Worm (Caenorhabditis elegans) whole organism, L4 larva: ENCODE measurements around the gene fbxb-114.

ENCODE experiments used
- D1046.2 ChIP-seq: fragments of 200-800 bp; sonication (Bioruptor generic); IDR thresholded peaks from 2 replicates; pipeline ENCODE4 v1.3.6; 2022; ENCODE audit warnings: missing genetic modification characterization, missing compliant biosample characterization
- F10B5.3 ChIP-seq: sonication (generic microtip); optimal IDR thresholded peaks from 2 replicates; lab custom pipeline; 2016; ENCODE audit warnings: mild to moderate bottlenecking, missing genetic modification characterization, missing compliant biosample characterization
- F26F4.8 ChIP-seq: fragments of 200-800 bp; sonication (Bioruptor generic); conservative IDR thresholded peaks from 2 replicates; pipeline ENCODE4 v1.3.6; 2022; ENCODE audit warnings: missing genetic modification characterization, missing compliant biosample characterization
- F49E8.2 ChIP-seq: sonication (generic microtip); optimal IDR thresholded peaks from 2 replicates; lab custom pipeline; 2016; ENCODE audit warnings: missing compliant biosample characterization, mild to moderate bottlenecking, missing genetic modification characterization, borderline replicate concordance
- R02D3.7 ChIP-seq: fragments of 150-350 bp; sonication (generic microtip); optimal IDR thresholded peaks from 3 replicates; lab custom pipeline; 2014; ENCODE audit warnings: missing biosample characterization, missing genetic modification characterization
- T26A8.4 ChIP-seq: fragments of 200-800 bp; sonication (Bioruptor generic); IDR thresholded peaks from 2 replicates; pipeline ENCODE4 v1.3.6; 2022; ENCODE audit warnings: missing genetic modification characterization, missing compliant biosample characterization
- Y105C5A.15 ChIP-seq: fragments of 200-800 bp; sonication (Bioruptor generic); IDR thresholded peaks from 2 replicates; pipeline ENCODE4 v1.3.6; 2022; ENCODE audit warnings: missing genetic modification characterization, missing compliant biosample characterization
- Y48G9A.11 ChIP-seq: fragments of 200-800 bp; sonication (Bioruptor generic); IDR thresholded peaks from 2 replicates; pipeline ENCODE4 v1.3.6; 2022; ENCODE audit warnings: missing genetic modification reagents, missing genetic modification characterization, missing compliant biosample characterization
- Y5F2A.4 ChIP-seq: fragments of 200-800 bp; sonication (Bioruptor generic); optimal IDR thresholded peaks from 2 replicates; lab custom pipeline; 2018; ENCODE audit warnings: mild to moderate bottlenecking, missing genetic modification characterization, missing compliant biosample characterization
- ZK337.2 ChIP-seq: fragments of 200-800 bp; sonication (Bioruptor generic); IDR thresholded peaks from 2 replicates; pipeline ENCODE4 v1.3.6; 2022; ENCODE audit warnings: missing genetic modification reagents, missing genetic modification characterization, missing compliant biosample characterization
- ZK546.5 ChIP-seq, 2 experiments: sonication (generic microtip); optimal IDR thresholded peaks; 2 replicates each; lab custom pipeline; 2017; ENCODE audit warnings: missing biosample characterization in 2 of 2, missing genetic modification characterization in 2 of 2
- aha-1 ChIP-seq: fragments of 150-350 bp; peaks from one replicate; lab custom pipeline; 2014; ENCODE audit warnings: missing biosample characterization, missing genetic modification characterization
- arid-1 ChIP-seq: fragments of 200-800 bp; sonication (Bioruptor generic); conservative IDR thresholded peaks from 2 replicates; pipeline ENCODE4 v1.3.6; 2022; ENCODE audit warnings: missing genetic modification reagents, missing genetic modification characterization, missing compliant biosample characterization
- ceh-82 ChIP-seq: sonication (generic microtip); optimal IDR thresholded peaks from 2 replicates; lab custom pipeline; 2017; ENCODE audit warnings: missing biosample characterization, missing genetic modification characterization
- daf-8 ChIP-seq: fragments of 200-800 bp; sonication (Bioruptor generic); IDR thresholded peaks from 2 replicates; pipeline ENCODE4 v1.3.6; 2022; ENCODE audit warnings: missing genetic modification characterization, missing compliant biosample characterization
- dmd-9 ChIP-seq: fragments of 200-800 bp; sonication (Bioruptor generic); IDR thresholded peaks from 2 replicates; pipeline ENCODE4 v1.3.6; 2022; ENCODE audit warnings: missing genetic modification reagents, missing genetic modification characterization, missing compliant biosample characterization
- dpl-1 ChIP-seq: fragments of 150-350 bp; optimal IDR thresholded peaks from 2 replicates; lab custom pipeline; 2014; ENCODE audit warnings: missing biosample characterization, missing genetic modification reagents, missing genetic modification characterization
- duxl-1 ChIP-seq: sonication (generic microtip); optimal IDR thresholded peaks from 2 replicates; lab custom pipeline; 2016; ENCODE audit warnings: mild to moderate bottlenecking, missing genetic modification characterization, moderate library complexity, missing compliant biosample characterization; ENCODE audit not compliant: poor library complexity
- dve-1 ChIP-seq: sonication (generic microtip); optimal IDR thresholded peaks from 2 replicates; lab custom pipeline; 2017; ENCODE audit warnings: antibody characterized with exemption, mild to moderate bottlenecking, missing genetic modification characterization, missing compliant biosample characterization; ENCODE audit not compliant: insufficient read depth
- egl-27 ChIP-seq: sonication (generic microtip); optimal IDR thresholded peaks from 3 replicates; lab custom pipeline; 2017; ENCODE audit warnings: missing biosample characterization, missing genetic modification reagents, missing genetic modification characterization
- egl-43 ChIP-seq: fragments of 200-800 bp; sonication (Bioruptor generic); IDR thresholded peaks from 2 replicates; pipeline ENCODE4 v1.3.6; 2022; ENCODE audit warnings: missing genetic modification reagents, missing genetic modification characterization, missing compliant biosample characterization
- gei-8 ChIP-seq: fragments of 200-800 bp; sonication (Bioruptor generic); optimal IDR thresholded peaks from 2 replicates; lab custom pipeline; 2018; ENCODE audit warnings: mild to moderate bottlenecking, missing genetic modification characterization, missing compliant biosample characterization
- hif-1 ChIP-seq, 2 experiments: sonication (generic microtip); optimal IDR thresholded peaks; 2 replicates each; lab custom pipeline; 2016 to 2017; ENCODE audit warnings: missing compliant biosample characterization in 2 of 2, missing genetic modification characterization in 2 of 2, missing genetic modification reagents in 2 of 2, missing genotype in 2 of 2, mild to moderate bottlenecking in 1 of 2
- hlh-11 ChIP-seq: fragments of 200-800 bp; sonication (Bioruptor generic); optimal IDR thresholded peaks from 2 replicates; lab custom pipeline; 2018; ENCODE audit warnings: mild to moderate bottlenecking, missing genetic modification characterization, missing compliant biosample characterization
- hmg-1.1 ChIP-seq: fragments of 200-800 bp; sonication (Bioruptor generic); IDR thresholded peaks from 2 replicates; pipeline ENCODE4 v1.3.6; 2022; ENCODE audit warnings: missing genetic modification reagents, missing genetic modification characterization, missing compliant biosample characterization
- jun-1 ChIP-seq: fragments of 150-350 bp; optimal IDR thresholded peaks from 2 replicates; lab custom pipeline; 2014; ENCODE audit warnings: missing biosample characterization, missing genetic modification reagents, missing genetic modification characterization
- lin-15B ChIP-seq: fragments of 150-350 bp; sonication (generic microtip); optimal IDR thresholded peaks from 3 replicates; lab custom pipeline; 2014; ENCODE audit warnings: missing biosample characterization, missing genetic modification characterization
- lin-38 ChIP-seq: fragments of 200-800 bp; sonication (Bioruptor generic); IDR thresholded peaks from 2 replicates; pipeline ENCODE4 v1.3.6; 2022; ENCODE audit warnings: missing genetic modification reagents, missing genetic modification characterization, missing compliant biosample characterization
- lin-39 ChIP-seq: fragments of 150-350 bp; optimal IDR thresholded peaks from 2 replicates; lab custom pipeline; 2014; ENCODE audit warnings: missing biosample characterization, missing genetic modification reagents, missing genetic modification characterization
- lsy-2 ChIP-seq, 2 experiments: fragments of 150-350 bp in 1 of 2; sonication (generic microtip) in 1 of 2; optimal IDR thresholded peaks; 2 replicates each; lab custom pipeline; 2014 to 2017; ENCODE audit warnings: missing biosample characterization in 2 of 2, missing genetic modification characterization in 2 of 2
- mdl-1 ChIP-seq, 2 experiments: fragments of 150-350 bp in 1 of 2; sonication (generic microtip) in 1 of 2; optimal IDR thresholded peaks; 2 replicates each; lab custom pipeline; 2014 to 2017; ENCODE audit warnings: missing biosample characterization in 2 of 2, missing genetic modification characterization in 2 of 2
- mdt-29 ChIP-seq: fragments of 200-800 bp; sonication (Bioruptor generic); IDR thresholded peaks from 2 replicates; pipeline ENCODE4 v1.3.6; 2022; ENCODE audit warnings: missing genetic modification reagents, missing genetic modification characterization, missing compliant biosample characterization
- mep-1 ChIP-seq: fragments of 150-350 bp; sonication (generic microtip); optimal IDR thresholded peaks from 3 replicates; lab custom pipeline; 2014; ENCODE audit warnings: missing biosample characterization, missing genetic modification characterization
- mxl-2 ChIP-seq: fragments of 200-800 bp; sonication (Bioruptor generic); conservative IDR thresholded peaks from 2 replicates; pipeline ENCODE4 v1.3.6; 2022; ENCODE audit warnings: missing genetic modification reagents, missing genetic modification characterization, missing compliant biosample characterization
- nhr-10 ChIP-seq: fragments of 150-350 bp; optimal IDR thresholded peaks from 2 replicates; lab custom pipeline; 2014; ENCODE audit warnings: missing biosample characterization, missing genetic modification characterization
- nhr-25 ChIP-seq: sonication (generic microtip); optimal IDR thresholded peaks from 2 replicates; lab custom pipeline; 2017; ENCODE audit warnings: missing genetic modification characterization, mild to moderate bottlenecking, missing compliant biosample characterization, antibody characterized with exemption, moderate library complexity, borderline replicate concordance; ENCODE audit not compliant: insufficient read depth
- nhr-42 ChIP-seq: fragments of 200-800 bp; sonication (Bioruptor generic); IDR thresholded peaks from 2 replicates; pipeline ENCODE4 v1.3.6; 2022; ENCODE audit warnings: missing genetic modification characterization, missing compliant biosample characterization
- nhr-76 ChIP-seq: fragments of 150-350 bp; optimal IDR thresholded peaks from 2 replicates; lab custom pipeline; 2014; ENCODE audit warnings: missing biosample characterization, missing genetic modification characterization
- nhr-77 ChIP-seq: fragments of 150-350 bp; optimal IDR thresholded peaks from 2 replicates; lab custom pipeline; 2014; ENCODE audit warnings: missing biosample characterization, missing genetic modification characterization
- pha-4 ChIP-seq, 2 experiments: fragments of 150-350 bp in 1 of 2; fragments of 200-800 bp in 1 of 2; sonication (Bioruptor generic) in 1 of 2; IDR thresholded peaks in 1 of 2; optimal IDR thresholded peaks in 1 of 2; 2 replicates each; pipeline versions ENCODE4 v1.3.6 to Lab custom; 2014 to 2022; ENCODE audit warnings: missing genetic modification characterization in 2 of 2, missing genetic modification reagents in 2 of 2, missing biosample characterization in 1 of 2, missing compliant biosample characterization in 1 of 2
- rbr-2 ChIP-seq: sonication (generic microtip); optimal IDR thresholded peaks from 2 replicates; lab custom pipeline; 2016; ENCODE audit warnings: missing genotype, missing genetic modification characterization, missing compliant biosample characterization
- saeg-2 ChIP-seq: fragments of 200-800 bp; sonication (Bioruptor generic); IDR thresholded peaks from 2 replicates; pipeline ENCODE4 v1.3.6; 2022; ENCODE audit warnings: missing genetic modification reagents, missing genetic modification characterization, missing compliant biosample characterization
- snpc-1.2 ChIP-seq: fragments of 200-800 bp; sonication (Bioruptor generic); IDR thresholded peaks from 2 replicates; pipeline ENCODE4 v1.3.6; 2022; ENCODE audit warnings: missing genetic modification reagents, missing genetic modification characterization, missing compliant biosample characterization
- unc-62 ChIP-seq, 3 experiments: fragments of 150-350 bp in 1 of 3; sonication (generic microtip); optimal IDR thresholded peaks in 2 of 3; peaks in 1 of 3; 1 replicate in 1 of 3; 2 replicates in 2 of 3; lab custom pipeline; 2014 to 2017; ENCODE audit warnings: missing biosample characterization in 3 of 3, missing genetic modification characterization in 3 of 3, missing genetic modification reagents in 3 of 3, missing genotype in 1 of 3

The fbxb-114 gene

DNA sequence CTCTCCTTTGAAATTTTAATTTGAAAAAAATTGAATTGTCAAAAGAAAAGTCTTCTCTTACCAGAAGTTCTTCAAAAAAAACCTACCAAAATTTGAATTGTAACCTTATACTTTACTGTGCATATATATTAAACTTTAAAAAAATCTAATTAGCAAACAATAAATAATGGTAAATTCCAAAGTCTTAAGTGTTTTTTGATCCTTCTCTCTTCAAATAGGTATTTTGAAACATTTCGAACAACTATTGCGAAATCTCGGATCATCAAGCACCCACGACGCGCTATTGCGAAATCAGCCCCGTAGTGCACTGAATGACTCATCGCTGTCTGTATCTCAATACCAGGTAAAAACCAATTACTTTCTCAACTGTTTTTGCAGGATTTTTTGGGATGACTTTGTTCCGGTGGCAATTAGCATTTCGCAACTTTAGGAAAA lies 9.0 kb downstream of the fbxb-114 start (continued):
- TF ChIP-seq nhr-25 (tag; lab: Kevin White, UChicago) = no peak
- peak in 1 of 2 experiments; percentile 84 for TF ChIP-seq hif-1 (tag; optimal IDR thresholded peaks at IDR 0.05; lab: Kevin White, UChicago)
- TF ChIP-seq lin-39 = no peak
- peak; percentile 59 for TF ChIP-seq duxl-1 (tag; lab: Kevin White, UChicago)
- TF ChIP-seq pha-4 (GFP tag; IDR thresholded peaks at IDR 0.05; lab: Robert Waterston, UW) = peak; percentile 70
- peak; percentile 96 for TF ChIP-seq pha-4 (tag; optimal IDR thresholded peaks at IDR 0.05; lab: Kevin White, UChicago)
- peak; percentile 48 for TF ChIP-seq hmg-1.1 (GFP tag; lab: Robert Waterston, UW)
- no peak for TF ChIP-seq nhr-76 (tag; lab: Kevin White, UChicago)
- peak; percentile 99 for TF ChIP-seq aha-1
- peak; percentile 94 for TF ChIP-seq nhr-10 (tag; lab: Kevin White, UChicago)
- TF ChIP-seq egl-27 = no peak
- TF ChIP-seq R02D3.7 (tag; lab: Kevin White, UChicago) = peak; percentile 40
- no peak for TF ChIP-seq gei-8 (GFP tag; lab: Kevin White, UChicago)
- peak; percentile 71 for TF ChIP-seq ZK337.2 (GFP tag; lab: Robert Waterston, UW)

DNA sequence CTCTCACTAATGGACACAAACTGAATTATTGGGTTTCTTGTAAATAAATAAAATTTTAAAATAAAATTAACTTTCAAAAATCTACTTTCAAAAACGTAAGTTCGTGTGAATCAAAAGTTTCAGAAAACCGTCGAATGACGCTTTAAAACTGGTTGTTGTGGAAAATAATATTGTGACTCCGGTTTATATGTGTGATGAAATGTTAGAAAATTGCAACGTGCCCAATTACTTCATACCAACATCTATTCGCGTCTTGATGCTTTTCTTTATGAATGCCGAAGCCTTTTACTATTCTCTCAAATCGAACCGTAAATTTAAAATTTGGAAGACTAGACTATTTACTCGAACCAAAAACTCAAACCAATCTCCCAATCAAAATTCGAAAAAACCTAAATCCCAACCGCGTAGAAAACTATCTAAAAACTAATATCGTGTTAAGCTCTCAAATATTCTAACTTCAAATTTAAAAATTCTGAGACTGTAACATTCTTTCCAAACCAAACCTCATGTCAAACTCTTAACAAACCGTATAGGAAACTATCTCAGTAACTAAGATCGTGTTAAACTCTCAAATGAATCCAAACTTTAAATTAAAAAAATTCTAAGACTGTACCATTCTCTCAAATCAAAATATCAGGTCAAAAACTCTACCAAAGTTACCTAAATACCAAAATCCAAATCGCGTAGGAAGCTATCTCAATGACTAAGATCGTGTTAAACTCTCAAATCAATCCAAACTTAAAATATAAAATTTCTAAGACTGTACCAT lies 9.8 kb downstream of the fbxb-114 start:
- TF ChIP-seq pha-4 (GFP tag; IDR thresholded peaks at IDR 0.05; lab: Robert Waterston, UW) (peak; percentile 81), pha-4 (tag; optimal IDR thresholded peaks at IDR 0.05; lab: Kevin White, UChicago) (no peak), dve-1 (tag; lab: Kevin White, UChicago) (peak; percentile 80), dmd-9 (GFP tag; lab: Robert Waterston, UW) (0 out of 2 replicates have a peak, but pooled peaks have one; percentile 37), snpc-1.2 (GFP tag; lab: Robert Waterston, UW) (peak; percentile 48), ZK546.5 (tag; optimal IDR thresholded peaks at IDR 0.05; lab: Kevin White, UChicago) (no peak), arid-1 (GFP tag; lab: Robert Waterston, UW) (peak; percentile 70), mep-1 (tag; lab: Kevin White, UChicago) (peak; percentile 68), lin-15B (tag; lab: Kevin White, UChicago) (no peak), lin-38 (GFP tag; lab: Robert Waterston, UW) (peak; percentile 52), nhr-77 (tag; lab: Kevin White, UChicago) (peak; percentile 63), rbr-2 (no peak), F26F4.8 (GFP tag; lab: Robert Waterston, UW) (peak; percentile 60), jun-1 (no peak), dpl-1 (peak; percentile 32), daf-8 (GFP tag; lab: Robert Waterston, UW) (peak; percentile 62; the same call in 1 of the 2 replicates), unc-62 (GFP tag; optimal IDR thresholded peaks at IDR 0.05 in 1 of 2; lab: Kevin White, UChicago) (peak in 1 of 2 experiments; percentile 98), unc-62 (tag; optimal IDR thresholded peaks at IDR 0.05; lab: Kevin White, UChicago) (no peak), mdl-1 (tag; optimal IDR thresholded peaks at IDR 0.05; lab: Kevin White, UChicago) (peak in 1 of 2 experiments; percentile 2), hif-1 (tag; optimal IDR thresholded peaks at IDR 0.05; lab: Kevin White, UChicago) (peak in 1 of 2 experiments; percentile 78), aha-1 (peak; percentile 99), saeg-2 (no peak; the same call in 1 of the 2 replicates), D1046.2 (GFP tag; lab: Robert Waterston, UW) (peak; percentile 78; the same call in 1 of the 2 replicates), mxl-2 (GFP tag; lab: Robert Waterston, UW) (peak; percentile 68), mdt-29 (peak; percentile 74), F10B5.3 (tag; lab: Kevin White, UChicago) (no peak), Y5F2A.4 (peak; percentile 56), nhr-42 (GFP tag; lab: Robert Waterston, UW) (peak; percentile 68; the same call in 1 of the 2 replicates), ceh-82 (tag; lab: Kevin White, UChicago) (no peak), lsy-2 (tag; optimal IDR thresholded peaks at IDR 0.05; lab: Kevin White, UChicago) (peak; percentile 16 to 44), F49E8.2 (tag; lab: Kevin White, UChicago) (no peak), egl-43 (peak; percentile 64; the same call in 1 of the 2 replicates), Y105C5A.15 (GFP tag; lab: Robert Waterston, UW) (peak; percentile 90), ZK337.2 (GFP tag; lab: Robert Waterston, UW) (peak; percentile 2; the same call in 1 of the 2 replicates), T26A8.4 (GFP tag; lab: Robert Waterston, UW) (peak; percentile 84), Y48G9A.11 (GFP tag; lab: Robert Waterston, UW) (peak; percentile 48), hlh-11 (tag; lab: Kevin White, UChicago) (peak; percentile 1)
